Fruit fly (Drosophila melanogaster) whole organism, prepupa: ENCODE results near the gene CG13999.

Experiments
- Blimp-1 ChIP-seq: fragments of 200-800 bp; sonication (Bioruptor generic); optimal IDR thresholded peaks from 3 replicates; lab custom pipeline; 2017; ENCODE audit warnings: missing biosample characterization, missing genetic modification characterization, mild to moderate bottlenecking, moderate library complexity, missing genetic modification reagents
- CG11762 ChIP-seq: fragments of 200-800 bp; sonication (Bioruptor generic); optimal IDR thresholded peaks from 3 replicates; lab custom pipeline; 2016; ENCODE audit warnings: missing biosample characterization, missing genetic modification characterization; ENCODE audit not compliant: insufficient read depth
- CG11902 ChIP-seq: fragments of 200-800 bp; sonication (Bioruptor generic); optimal IDR thresholded peaks from 3 replicates; lab custom pipeline; 2016; ENCODE audit warnings: missing biosample characterization, missing genetic modification characterization
- CG15336 ChIP-seq: fragments of 200-800 bp; sonication (Bioruptor generic); IDR thresholded peaks from 2 replicates; pipeline ENCODE4 v1.3.6; 2022; ENCODE audit warnings: missing biosample characterization, missing genetic modification characterization
- CG1621 ChIP-seq: fragments of 200-800 bp; sonication (Bioruptor generic); optimal IDR thresholded peaks from 3 replicates; lab custom pipeline; 2018; ENCODE audit warnings: missing biosample characterization, mild to moderate bottlenecking, missing genetic modification characterization
- CG16779 ChIP-seq: fragments of 200-800 bp; sonication (Bioruptor generic); optimal IDR thresholded peaks from 3 replicates; lab custom pipeline; 2017; ENCODE audit warnings: missing biosample characterization, mild to moderate bottlenecking, missing genetic modification characterization
- CG31627 ChIP-seq: fragments of 200-800 bp; sonication (Bioruptor generic); optimal IDR thresholded peaks from 3 replicates; lab custom pipeline; 2016; ENCODE audit warnings: missing biosample characterization, missing genetic modification characterization
- CG32006 ChIP-seq: fragments of 200-800 bp; sonication (Bioruptor generic); optimal IDR thresholded peaks from 3 replicates; lab custom pipeline; 2017; ENCODE audit warnings: missing biosample characterization, mild to moderate bottlenecking, missing genetic modification characterization
- CG34406 ChIP-seq: fragments of 200-800 bp; sonication (Bioruptor generic); optimal IDR thresholded peaks from 3 replicates; lab custom pipeline; 2016; ENCODE audit warnings: missing biosample characterization, missing genetic modification characterization
- CG3919 ChIP-seq: fragments of 200-800 bp; sonication (Bioruptor generic); optimal IDR thresholded peaks from 3 replicates; lab custom pipeline; 2016; ENCODE audit warnings: missing biosample characterization, missing genetic modification characterization
- CG4318 ChIP-seq: fragments of 200-800 bp; sonication (Bioruptor generic); optimal IDR thresholded peaks from 3 replicates; lab custom pipeline; 2017; ENCODE audit warnings: missing biosample characterization, mild to moderate bottlenecking, missing genetic modification characterization
- CG6792 ChIP-seq: fragments of 200-800 bp; sonication (Bioruptor generic); optimal IDR thresholded peaks from 3 replicates; lab custom pipeline; 2016; ENCODE audit warnings: missing biosample characterization, missing genetic modification characterization
- CG6808 ChIP-seq: fragments of 200-800 bp; sonication (Bioruptor generic); optimal IDR thresholded peaks from 3 replicates; lab custom pipeline; 2017; ENCODE audit warnings: missing biosample characterization, missing genetic modification characterization, mild to moderate bottlenecking, moderate library complexity, missing genetic modification reagents
- CG7368 ChIP-seq: fragments of 200-800 bp; sonication (Bioruptor generic); optimal IDR thresholded peaks from 3 replicates; lab custom pipeline; 2016; ENCODE audit warnings: missing biosample characterization, missing genetic modification characterization
- Eip75B ChIP-seq: fragments of 200-800 bp; sonication (Bioruptor generic); optimal IDR thresholded peaks from 3 replicates; lab custom pipeline; 2016; ENCODE audit warnings: missing biosample characterization, missing genetic modification characterization
- Eip78C ChIP-seq: fragments of 200-800 bp; sonication (Bioruptor generic); peaks from one replicate; lab custom pipeline; 2016; ENCODE audit warnings: missing biosample characterization, missing genetic modification characterization
- Eip93F ChIP-seq: fragments of 200-800 bp; sonication (Bioruptor generic); optimal IDR thresholded peaks from 2 replicates; lab custom pipeline; 2016; ENCODE audit warnings: missing biosample characterization, mild to moderate bottlenecking, missing genetic modification characterization
- Ets21C ChIP-seq: fragments of 200-800 bp; sonication (Bioruptor generic); optimal IDR thresholded peaks from 3 replicates; lab custom pipeline; 2016; ENCODE audit warnings: missing biosample characterization, missing genetic modification characterization
- Gug ChIP-seq: fragments of 200-800 bp; sonication (Bioruptor generic); IDR thresholded peaks from 2 replicates; pipeline ENCODE4 v1.3.6; 2022; ENCODE audit warnings: missing biosample characterization, missing genetic modification characterization
- Lpt ChIP-seq: fragments of 200-800 bp; sonication (Bioruptor generic); optimal IDR thresholded peaks from 3 replicates; lab custom pipeline; 2016; ENCODE audit warnings: missing biosample characterization, missing genetic modification characterization
- Smox ChIP-seq: fragments of 200-800 bp; sonication (Bioruptor generic); optimal IDR thresholded peaks from 3 replicates; lab custom pipeline; 2016; ENCODE audit warnings: missing biosample characterization, missing genetic modification characterization
- Sox102F ChIP-seq: fragments of 200-800 bp; sonication (Bioruptor generic); optimal IDR thresholded peaks from 2 replicates; lab custom pipeline; 2016; ENCODE audit warnings: missing biosample characterization, mild to moderate bottlenecking, missing genetic modification characterization
- Sox14 ChIP-seq: fragments of 200-800 bp; sonication (Bioruptor generic); optimal IDR thresholded peaks from 3 replicates; lab custom pipeline; 2016; ENCODE audit warnings: missing biosample characterization, missing genetic modification characterization
- Sox15 ChIP-seq: fragments of 200-800 bp; sonication (Bioruptor generic); optimal IDR thresholded peaks from 3 replicates; lab custom pipeline; 2016; ENCODE audit warnings: missing biosample characterization, missing genetic modification characterization
- achi ChIP-seq: fragments of 200-800 bp; sonication (Bioruptor generic); optimal IDR thresholded peaks from 3 replicates; lab custom pipeline; 2016; ENCODE audit warnings: missing biosample characterization, missing genetic modification characterization
- acj6 ChIP-seq: fragments of 200-800 bp; sonication (Bioruptor generic); optimal IDR thresholded peaks from 3 replicates; lab custom pipeline; 2016; ENCODE audit warnings: missing biosample characterization, missing genetic modification characterization
- cyc ChIP-seq: fragments of 200-800 bp; sonication (Bioruptor generic); optimal IDR thresholded peaks from 3 replicates; lab custom pipeline; 2016; ENCODE audit warnings: missing biosample characterization, missing genetic modification characterization
- dsx ChIP-seq: fragments of 200-800 bp; optimal IDR thresholded peaks from 3 replicates; lab custom pipeline; 2019; ENCODE audit warnings: missing biosample characterization, mild to moderate bottlenecking, missing genetic modification characterization, moderate library complexity; ENCODE audit not compliant: poor library complexity, severe bottlenecking
- eg ChIP-seq: fragments of 200-800 bp; sonication (Bioruptor generic); IDR thresholded peaks from 3 replicates; pipeline ENCODE4 v1.3.6; 2022; ENCODE audit warnings: missing biosample characterization, missing genetic modification characterization
- esn ChIP-seq: fragments of 200-800 bp; sonication (Bioruptor generic); optimal IDR thresholded peaks from 2 replicates; lab custom pipeline; 2016; ENCODE audit warnings: missing biosample characterization, mild to moderate bottlenecking, missing genetic modification characterization, moderate library complexity
- fd59A ChIP-seq: fragments of 200-800 bp; sonication (Bioruptor generic); optimal IDR thresholded peaks from 2 replicates; lab custom pipeline; 2017; ENCODE audit warnings: missing biosample characterization, mild to moderate bottlenecking, missing genetic modification characterization, missing genetic modification reagents
- fkh ChIP-seq: fragments of 200-800 bp; sonication (Bioruptor generic); optimal IDR thresholded peaks from 3 replicates; lab custom pipeline; 2017; ENCODE audit warnings: missing biosample characterization, mild to moderate bottlenecking, missing genetic modification characterization, moderate library complexity
- lz ChIP-seq: fragments of 200-800 bp; sonication (Bioruptor generic); optimal IDR thresholded peaks from 3 replicates; lab custom pipeline; 2016; ENCODE audit warnings: missing biosample characterization, missing genetic modification characterization
- pdm3 ChIP-seq: fragments of 200-800 bp; sonication (Bioruptor generic); optimal IDR thresholded peaks from 3 replicates; lab custom pipeline; 2016; ENCODE audit warnings: missing biosample characterization, missing genetic modification characterization
- salr ChIP-seq, 2 experiments: fragments of 200-800 bp; sonication (Bioruptor generic); optimal IDR thresholded peaks; 3 replicates each; lab custom pipeline; 2016 to 2018; ENCODE audit warnings: missing biosample characterization in 2 of 2, missing genetic modification characterization in 2 of 2, mild to moderate bottlenecking in 1 of 2
- spab ChIP-seq: fragments of 200-800 bp; sonication (Bioruptor generic); optimal IDR thresholded peaks from 2 replicates; lab custom pipeline; 2017; ENCODE audit warnings: missing biosample characterization, mild to moderate bottlenecking, missing genetic modification characterization, missing genetic modification reagents
- ss ChIP-seq, 2 experiments: fragments of 200-800 bp; sonication (Bioruptor generic); optimal IDR thresholded peaks; 2 replicates in 1 of 2; 3 replicates in 1 of 2; lab custom pipeline; 2017 to 2018; ENCODE audit warnings: mild to moderate bottlenecking in 2 of 2, missing biosample characterization in 2 of 2, missing genetic modification characterization in 2 of 2, moderate library complexity in 1 of 2
- svp ChIP-seq: fragments of 200-800 bp; sonication (Bioruptor generic); peaks from one replicate; lab custom pipeline; 2016; ENCODE audit warnings: missing biosample characterization, missing genetic modification characterization
- topi ChIP-seq: fragments of 200-800 bp; sonication (Bioruptor generic); optimal IDR thresholded peaks from 3 replicates; lab custom pipeline; 2016; ENCODE audit warnings: missing biosample characterization, missing genetic modification characterization
- vri ChIP-seq: fragments of 200-800 bp; sonication (Bioruptor generic); optimal IDR thresholded peaks from 3 replicates; lab custom pipeline; 2016; ENCODE audit warnings: missing biosample characterization, mild to moderate bottlenecking, missing genetic modification characterization

CG13999 gene

DNA sequence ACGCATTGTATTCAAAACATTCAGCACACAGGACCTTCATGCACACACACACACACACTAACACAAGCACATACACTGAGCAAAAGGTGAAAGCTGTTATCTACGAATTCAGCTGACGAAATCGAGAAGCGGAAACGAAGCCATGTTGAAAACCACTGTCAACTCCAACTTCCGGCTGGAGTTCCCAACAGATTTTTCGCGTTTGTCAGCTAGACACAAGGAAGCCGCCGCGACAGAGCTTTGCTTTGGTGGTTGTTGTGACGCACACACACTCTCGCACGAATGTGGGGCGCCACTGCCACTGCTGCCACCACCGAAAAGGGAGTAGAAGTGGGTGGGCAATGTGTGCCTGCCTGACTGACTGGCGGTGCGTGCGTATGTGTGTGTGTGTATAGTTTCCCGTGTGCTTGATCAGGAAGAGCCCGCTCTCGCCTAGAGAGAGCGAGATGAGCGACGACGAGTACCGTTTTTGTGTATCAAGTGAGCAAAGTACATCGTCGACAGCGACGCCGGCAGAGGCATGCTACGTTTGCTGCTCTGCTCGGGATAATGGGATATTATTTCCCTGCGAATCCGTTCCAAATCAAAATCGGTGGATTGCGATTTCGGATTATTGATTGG, 41.5 kb upstream of the CG13999 start (continued):
- TF ChIP-seq acj6 (GFP tag; lab: Kevin White, UChicago), result no peak
- TF ChIP-seq CG11902 (GFP tag; lab: Kevin White, UChicago), result no peak
- TF ChIP-seq Sox15 (GFP tag; lab: Kevin White, UChicago), result no peak
- peak; percentile 16 for TF ChIP-seq fd59A (GFP tag; lab: Kevin White, UChicago)
- no peak for TF ChIP-seq cyc
- no peak for TF ChIP-seq CG15336
- TF ChIP-seq Lpt, result no peak
- no peak for TF ChIP-seq CG32006 (GFP tag; lab: Kevin White, UChicago)

DNA sequence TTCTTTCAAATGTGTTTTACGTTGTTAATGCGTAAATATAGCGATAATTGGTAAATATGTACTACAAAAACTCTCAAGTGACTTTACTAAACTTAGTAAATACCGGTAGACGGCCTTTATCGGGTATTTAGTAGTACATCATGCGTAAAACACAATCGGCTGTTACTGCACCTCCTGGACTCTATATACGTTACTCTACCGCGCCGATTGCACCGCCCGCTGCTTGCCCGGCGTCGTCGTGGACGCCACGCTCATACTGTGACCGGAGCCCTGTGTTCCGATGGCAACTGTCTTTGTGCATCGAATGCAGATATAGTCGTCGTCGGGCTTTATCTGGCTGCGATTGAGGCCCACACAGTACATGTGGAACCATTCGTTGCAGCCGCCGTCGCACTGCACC, 34.2 kb upstream of the CG13999 start:
- TF ChIP-seq Sox15 (GFP tag; lab: Kevin White, UChicago), result no peak
- TF ChIP-seq CG6808 (GFP tag; lab: Kevin White, UChicago), result peak; percentile 39
- TF ChIP-seq Ets21C (GFP tag; lab: Kevin White, UChicago), result no peak
- peak in 1 of 2 experiments; percentile 49 for TF ChIP-seq ss (GFP tag; optimal IDR thresholded peaks at IDR 0.05; lab: Kevin White, UChicago)
- TF ChIP-seq eg (GFP tag; lab: Robert Waterston, UW), result peak; percentile 31; the same call in 1 of the 3 replicates
- peak; percentile 3 for TF ChIP-seq spab (GFP tag; lab: Kevin White, UChicago)
- TF ChIP-seq Eip78C, result peak; percentile 54
- no peak for TF ChIP-seq CG1621
- no peak for TF ChIP-seq CG34406 (GFP tag; lab: Kevin White, UChicago)
- TF ChIP-seq pdm3 (GFP tag; lab: Kevin White, UChicago), result no peak

- TF ChIP-seq fd59A (GFP tag; lab: Kevin White, UChicago), result no peak
- TF ChIP-seq Eip75B (GFP tag; lab: Kevin White, UChicago), result no peak
- TF ChIP-seq vri, result peak; percentile 39
- TF ChIP-seq Eip93F, result no peak
- TF ChIP-seq Sox14, result no peak
- TF ChIP-seq CG4318 (GFP tag; lab: Kevin White, UChicago), result no peak
- TF ChIP-seq Ets21C (GFP tag; lab: Kevin White, UChicago), result no peak
- no peak for TF ChIP-seq Sox15 (GFP tag; lab: Kevin White, UChicago)
- no peak for TF ChIP-seq CG11902 (GFP tag; lab: Kevin White, UChicago)
- TF ChIP-seq, all 60 proteins: peak for 1
Observed at dm6 chr2L:5988115-5989092, 32.1 kb upstream of the CG13999 start.

- peak; percentile 35 for TF ChIP-seq vri
- no peak for TF ChIP-seq CG3919 (GFP tag; lab: Kevin White, UChicago)
- no peak for TF ChIP-seq CG11762 (GFP tag; lab: Kevin White, UChicago)
Observed at dm6 chr2L:5986940-5987339, 30.7 kb upstream of the CG13999 start.

dm6 chr2L:5986094-5986493, 29.8 kb upstream of the CG13999 start, which contains the start of gene ifc:
TSS of gene ifc (plus strand) at chr2L:5986348.
- TF ChIP-seq dsx (GFP tag; lab: Kevin White, UChicago), result peak; percentile 30
- TF ChIP-seq Smox (GFP tag; lab: Kevin White, UChicago), result no peak
- TF ChIP-seq Eip75B (GFP tag; lab: Kevin White, UChicago), result no peak
- peak; percentile 45 for TF ChIP-seq esn (GFP tag; lab: Kevin White, UChicago)
- TF ChIP-seq topi (GFP tag; lab: Kevin White, UChicago), result no peak
- peak; percentile 25 for TF ChIP-seq Sox15 (GFP tag; lab: Kevin White, UChicago)
- no peak for TF ChIP-seq CG7368 (GFP tag; lab: Kevin White, UChicago)
- TF ChIP-seq CG1621, result peak; percentile 47
- no peak for TF ChIP-seq Gug (GFP tag; lab: Robert Waterston, UW)
- TF ChIP-seq CG6792, result peak; percentile 29
- TF ChIP-seq CG16779 (tag; lab: Kevin White, UChicago), result no peak
- TF ChIP-seq ss (GFP tag; optimal IDR thresholded peaks at IDR 0.05; lab: Kevin White, UChicago), result peak in 1 of 2 experiments; percentile 3
- peak; percentile 66 for TF ChIP-seq Eip78C
- peak; percentile 12 for TF ChIP-seq fkh (GFP tag; lab: Kevin White, UChicago)
- TF ChIP-seq Sox102F (GFP tag; lab: Kevin White, UChicago), result no peak
- no peak for TF ChIP-seq achi (GFP tag; lab: Kevin White, UChicago)
- TF ChIP-seq cyc, result peak; percentile 52
- TF ChIP-seq CG31627 (GFP tag; lab: Kevin White, UChicago), result peak; percentile 66
- peak; percentile 58 for TF ChIP-seq lz (GFP tag; lab: Kevin White, UChicago)
- peak in 1 of 2 experiments; percentile 29 for TF ChIP-seq salr (GFP tag; optimal IDR thresholded peaks at IDR 0.05; lab: Kevin White, UChicago)
- no peak for TF ChIP-seq Blimp-1 (GFP tag; lab: Kevin White, UChicago)
- TF ChIP-seq eg (GFP tag; lab: Robert Waterston, UW), result no peak
- peak; percentile 83 for TF ChIP-seq svp
